Worm (Caenorhabditis elegans) whole organism, young adult: ENCODE measurements around the gene F56A11.6.

ENCODE experiments used
- B0019.2 ChIP-seq: fragments of 200-800 bp; sonication (Bioruptor generic); conservative IDR thresholded peaks from 2 replicates; pipeline ENCODE4 v1.3.6; 2022; ENCODE audit warnings: missing genetic modification reagents, missing genetic modification characterization, missing compliant biosample characterization
- B0261.1 ChIP-seq: sonication (generic microtip); optimal IDR thresholded peaks from 2 replicates; lab custom pipeline; 2016; ENCODE audit warnings: mild to moderate bottlenecking, missing genetic modification characterization, moderate library complexity, missing compliant biosample characterization
- F10E7.11 ChIP-seq: sonication (generic microtip); optimal IDR thresholded peaks from 2 replicates; lab custom pipeline; 2017; ENCODE audit warnings: mild to moderate bottlenecking, missing genetic modification characterization, moderate library complexity, missing compliant biosample characterization
- F22D6.2 ChIP-seq: sonication (generic microtip); optimal IDR thresholded peaks from 2 replicates; lab custom pipeline; 2016; ENCODE audit warnings: mild to moderate bottlenecking, missing genetic modification characterization, missing compliant biosample characterization
- F39B2.1 ChIP-seq: fragments of 200-800 bp; sonication (Bioruptor generic); IDR thresholded peaks from 2 replicates; pipeline ENCODE4 v1.3.6; 2022; ENCODE audit warnings: missing genetic modification reagents, missing genetic modification characterization, missing compliant biosample characterization
- F55B11.4 ChIP-seq: sonication (generic microtip); optimal IDR thresholded peaks from 2 replicates; lab custom pipeline; 2016; ENCODE audit warnings: missing compliant biosample characterization, missing genetic modification characterization, borderline replicate concordance; ENCODE audit not compliant: insufficient read depth
- F57A8.1 ChIP-seq: fragments of 200-800 bp; sonication (Bioruptor generic); optimal IDR thresholded peaks from 2 replicates; lab custom pipeline; 2018; ENCODE audit warnings: mild to moderate bottlenecking, missing genetic modification characterization, moderate library complexity, missing compliant biosample characterization
- F57C9.4 ChIP-seq: sonication (generic microtip); optimal IDR thresholded peaks from 2 replicates; lab custom pipeline; 2017; ENCODE audit warnings: mild to moderate bottlenecking, missing genetic modification characterization, missing compliant biosample characterization
- K11D2.4 ChIP-seq: fragments of 200-800 bp; sonication (Bioruptor generic); IDR thresholded peaks from 2 replicates; pipeline ENCODE4 v1.3.6; 2022; ENCODE audit warnings: missing genetic modification reagents, missing genetic modification characterization, missing compliant biosample characterization
- Y56A3A.18 ChIP-seq: fragments of 200-800 bp; sonication (Bioruptor generic); IDR thresholded peaks from 2 replicates; pipeline ENCODE4 v1.3.6; 2022; ENCODE audit warnings: missing genetic modification reagents, missing genetic modification characterization, missing compliant biosample characterization
- cebp-2 ChIP-seq: fragments of 200-800 bp; sonication (Bioruptor generic); IDR thresholded peaks from 2 replicates; pipeline ENCODE4 v1.3.6; 2022; ENCODE audit warnings: missing genetic modification characterization, missing compliant biosample characterization
- ceh-100 ChIP-seq: fragments of 200-800 bp; sonication (Bioruptor generic); IDR thresholded peaks from 2 replicates; pipeline ENCODE4 v1.3.6; 2022; ENCODE audit warnings: missing genetic modification reagents, missing genetic modification characterization, missing compliant biosample characterization
- chd-7 ChIP-seq: sonication (generic microtip); optimal IDR thresholded peaks from 2 replicates; lab custom pipeline; 2016; ENCODE audit warnings: mild to moderate bottlenecking, missing genetic modification characterization, moderate library complexity, missing compliant biosample characterization
- dox-1 ChIP-seq: fragments of 200-800 bp; sonication (Bioruptor generic); IDR thresholded peaks from 2 replicates; pipeline ENCODE4 v1.3.6; 2022; ENCODE audit warnings: missing genetic modification reagents, missing genetic modification characterization, missing compliant biosample characterization
- dpl-1 ChIP-seq: fragments of 150-350 bp; optimal IDR thresholded peaks from 2 replicates; lab custom pipeline; 2014; ENCODE audit warnings: missing biosample characterization, missing genetic modification reagents, missing genetic modification characterization
- egl-18 ChIP-seq: fragments of 200-800 bp; sonication (Bioruptor generic); IDR thresholded peaks from 2 replicates; pipeline ENCODE4 v1.3.6; 2022; ENCODE audit warnings: missing genetic modification reagents, missing genetic modification characterization, missing compliant biosample characterization
- ets-4 ChIP-seq: fragments of 200-800 bp; sonication (Bioruptor generic); optimal IDR thresholded peaks from 2 replicates; lab custom pipeline; 2018; ENCODE audit warnings: mild to moderate bottlenecking, missing genetic modification characterization, missing compliant biosample characterization
- hlh-26 ChIP-seq: fragments of 200-800 bp; sonication (Bioruptor generic); conservative IDR thresholded peaks from 2 replicates; pipeline ENCODE4 v1.3.6; 2022; ENCODE audit warnings: missing genetic modification reagents, missing genetic modification characterization, missing compliant biosample characterization
- hmg-1.2 ChIP-seq: fragments of 200-800 bp; sonication (Bioruptor generic); IDR thresholded peaks from 2 replicates; pipeline ENCODE4 v1.3.6; 2022; ENCODE audit warnings: missing genetic modification reagents, missing genetic modification characterization, missing compliant biosample characterization
- hmg-20 ChIP-seq: fragments of 200-800 bp; sonication (Bioruptor generic); IDR thresholded peaks from 2 replicates; pipeline ENCODE4 v1.3.6; 2022; ENCODE audit warnings: missing genetic modification reagents, missing genetic modification characterization, missing compliant biosample characterization
- lag-1 ChIP-seq: fragments of 200-800 bp; sonication (Bioruptor generic); IDR thresholded peaks from 2 replicates; pipeline ENCODE4 v1.3.6; 2022; ENCODE audit warnings: missing genetic modification reagents, missing genetic modification characterization, missing compliant biosample characterization
- let-607 ChIP-seq, 2 experiments: fragments of 200-800 bp in 1 of 2; sonication (Bioruptor generic) in 1 of 2; sonication (generic microtip) in 1 of 2; optimal IDR thresholded peaks; 2 replicates each; lab custom pipeline; 2016 to 2018; ENCODE audit warnings: mild to moderate bottlenecking in 2 of 2, missing compliant biosample characterization in 2 of 2, missing genetic modification characterization in 2 of 2, moderate library complexity in 2 of 2, missing genotype in 1 of 2
- lin-26 ChIP-seq: fragments of 200-800 bp; sonication (Bioruptor generic); IDR thresholded peaks from 2 replicates; pipeline ENCODE4 v1.3.6; 2022; ENCODE audit warnings: missing genetic modification reagents, missing genetic modification characterization, missing compliant biosample characterization
- lin-54 ChIP-seq: fragments of 200-800 bp; sonication (Bioruptor generic); optimal IDR thresholded peaks from 2 replicates; lab custom pipeline; 2018; ENCODE audit warnings: mild to moderate bottlenecking, missing genetic modification characterization, missing compliant biosample characterization
- lir-1 ChIP-seq: fragments of 200-800 bp; sonication (Bioruptor generic); conservative IDR thresholded peaks from 2 replicates; pipeline ENCODE4 v1.3.6; 2022; ENCODE audit warnings: missing genetic modification reagents, missing genetic modification characterization, missing compliant biosample characterization
- lsy-27 ChIP-seq: sonication (generic microtip); optimal IDR thresholded peaks from 2 replicates; lab custom pipeline; 2017; ENCODE audit warnings: missing genetic modification characterization, mild to moderate bottlenecking, missing compliant biosample characterization, antibody characterized with exemption, missing genotype, borderline replicate concordance; ENCODE audit not compliant: insufficient read depth
- mxl-1 ChIP-seq: sonication (generic microtip); optimal IDR thresholded peaks from 2 replicates; lab custom pipeline; 2016; ENCODE audit warnings: missing genetic modification characterization, missing compliant biosample characterization
- nfya-2 ChIP-seq: fragments of 200-800 bp; sonication (Bioruptor generic); IDR thresholded peaks from 2 replicates; pipeline ENCODE4 v1.3.6; 2022; ENCODE audit warnings: missing genetic modification reagents, missing genetic modification characterization, missing compliant biosample characterization
- nfyb-1 ChIP-seq: fragments of 200-800 bp; sonication (Bioruptor generic); IDR thresholded peaks from 2 replicates; pipeline ENCODE4 v1.3.6; 2022; ENCODE audit warnings: missing genetic modification reagents, missing genetic modification characterization, missing compliant biosample characterization
- nhr-80 ChIP-seq: sonication (generic microtip); optimal IDR thresholded peaks from 2 replicates; lab custom pipeline; 2016; ENCODE audit warnings: missing genetic modification characterization, missing compliant biosample characterization
- nhr-90 ChIP-seq: sonication (generic microtip); optimal IDR thresholded peaks from 2 replicates; lab custom pipeline; 2016; ENCODE audit warnings: missing genotype, mild to moderate bottlenecking, missing genetic modification characterization, missing compliant biosample characterization
- rcor-1 ChIP-seq: fragments of 200-800 bp; sonication (Bioruptor generic); IDR thresholded peaks from 2 replicates; pipeline ENCODE4 v1.3.6; 2022; ENCODE audit warnings: missing genetic modification reagents, missing genetic modification characterization, missing compliant biosample characterization
- snpc-3.4 ChIP-seq: sonication (generic microtip); optimal IDR thresholded peaks from 2 replicates; lab custom pipeline; 2017; ENCODE audit warnings: missing genetic modification characterization, mild to moderate bottlenecking, missing compliant biosample characterization, antibody characterized with exemption, moderate library complexity, missing genotype, missing genetic modification reagents
- tbp1 ChIP-seq: fragments of 200-800 bp; sonication (Bioruptor generic); optimal IDR thresholded peaks from 2 replicates; lab custom pipeline; 2018; ENCODE audit warnings: mild to moderate bottlenecking, missing genetic modification characterization, missing compliant biosample characterization
- zfh-2 ChIP-seq: fragments of 200-800 bp; sonication (Bioruptor generic); conservative IDR thresholded peaks from 2 replicates; pipeline ENCODE4 v1.3.6; 2022; ENCODE audit warnings: missing genetic modification reagents, missing genetic modification characterization, missing compliant biosample characterization
- ztf-18 ChIP-seq: sonication (generic microtip); optimal IDR thresholded peaks from 2 replicates; lab custom pipeline; 2016; ENCODE audit warnings: missing genotype, mild to moderate bottlenecking, missing genetic modification characterization, missing compliant biosample characterization

F56A11.6 gene

DNA sequence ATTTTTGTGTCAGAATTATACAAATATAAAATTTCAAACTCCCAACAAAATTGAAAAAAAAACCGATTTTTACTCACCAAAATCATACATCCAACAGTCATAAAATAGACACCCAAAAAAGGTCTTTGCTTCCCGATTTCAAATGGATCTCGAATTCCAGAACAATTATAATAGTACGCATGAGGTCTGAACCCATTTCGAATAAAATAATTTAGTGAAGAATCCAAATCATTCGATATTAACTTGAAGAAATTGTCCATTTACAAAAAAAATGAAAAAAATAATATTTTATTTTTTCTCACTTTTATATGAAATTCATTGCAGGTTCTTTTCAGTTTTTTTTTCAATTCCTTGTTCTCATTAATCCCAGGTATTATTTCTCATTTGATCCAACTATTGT lies 19.6 kb upstream of the F56A11.6 start, which contains the start of gene srt-59:
TSS of gene srt-59 (minus strand) at position 101 of the 400 bp plus-strand sequence.
- TF ChIP-seq ceh-100 (GFP tag; lab: Robert Waterston, UW) (no peak), cebp-2 (GFP tag; lab: Robert Waterston, UW) (no peak), egl-18 (no peak), chd-7 (tag; lab: Kevin White, UChicago) (no peak), dpl-1 (GFP tag; lab: Kevin White, UChicago) (no peak), K11D2.4 (GFP tag; lab: Robert Waterston, UW) (no peak), let-607 (tag; optimal IDR thresholded peaks at IDR 0.05; lab: Kevin White, UChicago) (no peak), lin-26 (no peak), snpc-3.4 (tag; lab: Kevin White, UChicago) (no peak), F10E7.11 (tag; lab: Kevin White, UChicago) (no peak), nhr-90 (tag; lab: Kevin White, UChicago) (no peak), F57A8.1 (no peak)

DNA sequence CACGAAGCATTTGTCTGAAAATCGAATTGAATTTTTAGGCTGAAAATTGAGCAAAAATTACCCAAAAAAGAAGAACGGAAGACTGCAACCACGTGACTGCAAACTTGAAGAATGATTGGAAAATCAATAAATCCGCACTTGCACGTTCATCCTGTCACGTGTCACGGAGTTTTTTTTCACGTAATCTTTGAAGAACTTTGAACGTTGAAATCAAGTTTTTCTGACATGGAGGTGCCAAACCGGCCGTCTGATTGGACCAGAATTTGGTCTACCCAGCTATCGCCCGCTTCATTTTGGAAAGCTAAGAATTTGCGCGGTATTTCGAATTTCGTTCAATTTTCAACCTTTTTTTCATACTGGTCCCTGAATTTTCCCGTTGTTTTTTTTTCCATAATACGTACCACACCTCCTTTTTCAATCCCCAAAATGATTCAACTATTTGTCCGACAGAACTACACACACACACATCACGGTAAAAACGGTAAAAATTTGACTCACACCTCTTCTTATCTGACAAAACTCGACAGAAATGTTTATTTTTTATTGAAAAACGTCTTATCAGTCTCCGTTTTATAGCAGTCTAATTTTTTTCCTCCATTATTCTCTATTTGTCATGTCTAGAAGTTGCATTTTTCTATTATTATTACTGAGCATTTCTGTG lies 14.4 kb upstream of the F56A11.6 start, which contains the start of the genes C18H7.7 and C18H7.11:
TSS of gene C18H7.7 (minus strand) at position 101 of the 661 bp plus-strand sequence.
TSS of gene C18H7.11 (plus strand) at position 611 of the 661 bp plus-strand sequence.
- TF ChIP-seq nhr-80 (peak; percentile 21), ets-4 (GFP tag; lab: Kevin White, UChicago) (no peak)
- TF ChIP-seq, all 124 proteins: peak for 1

DNA sequence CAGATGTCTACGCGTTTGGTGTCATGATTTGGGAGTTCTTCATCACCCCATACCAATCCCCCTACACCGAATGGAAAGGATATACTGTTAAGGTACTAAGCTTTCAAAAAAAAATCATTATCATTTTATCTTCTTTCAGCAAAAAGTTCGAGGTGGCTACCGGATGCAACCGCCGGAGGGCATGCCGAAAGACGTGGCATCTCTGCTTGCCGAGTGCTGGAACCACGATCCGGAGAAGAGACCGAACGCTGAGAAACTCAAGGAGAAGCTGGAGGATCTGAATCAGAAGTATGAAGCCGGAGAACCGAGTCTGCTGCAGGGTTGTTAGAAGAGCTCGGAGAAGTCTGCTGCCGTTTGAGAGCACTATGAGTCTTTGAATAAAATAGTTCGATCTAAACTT lies 12.8 kb upstream of the F56A11.6 start:
- TF ChIP-seq zfh-2 (GFP tag; lab: Robert Waterston, UW), result peak; percentile 61; the same call in 1 of the 2 replicates
- TF ChIP-seq Y56A3A.18, result no peak

DNA sequence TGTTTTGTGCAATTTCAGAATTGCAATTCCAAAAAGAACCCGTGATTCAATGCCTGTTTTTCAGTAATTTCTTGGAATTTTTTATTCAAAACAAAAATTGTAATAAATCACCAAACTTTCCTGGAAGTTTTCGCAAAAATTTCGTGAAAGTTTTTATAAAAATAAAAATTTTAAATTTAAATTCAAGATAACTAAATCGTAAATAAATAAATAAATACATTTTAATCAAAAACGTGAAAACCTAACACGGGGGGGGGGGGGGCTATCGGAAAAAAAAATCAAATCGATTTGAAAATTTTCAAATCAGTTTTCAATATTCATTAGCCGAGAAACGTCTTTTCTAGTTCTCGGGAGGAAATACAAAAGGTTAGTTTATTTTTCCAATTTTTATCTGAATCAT lies 11.0 kb upstream of the F56A11.6 start, which contains the start of gene C18H7.4:
TSS of gene C18H7.4 (plus strand) at position 301 of the 400 bp plus-strand sequence.
- TF ChIP-seq F55B11.4 (no peak), hmg-1.2 (GFP tag; lab: Robert Waterston, UW) (no peak), nfyb-1 (no peak), nhr-90 (tag; lab: Kevin White, UChicago) (no peak), lag-1 (GFP tag; lab: Robert Waterston, UW) (no peak), mxl-1 (no peak), snpc-3.4 (tag; lab: Kevin White, UChicago) (no peak), F57C9.4 (tag; lab: Kevin White, UChicago) (no peak), hmg-20 (GFP tag; lab: Robert Waterston, UW) (no peak), lsy-27 (tag; lab: Kevin White, UChicago) (no peak), F39B2.1 (GFP tag; lab: Robert Waterston, UW) (no peak), ztf-18 (tag; lab: Kevin White, UChicago) (no peak)

DNA sequence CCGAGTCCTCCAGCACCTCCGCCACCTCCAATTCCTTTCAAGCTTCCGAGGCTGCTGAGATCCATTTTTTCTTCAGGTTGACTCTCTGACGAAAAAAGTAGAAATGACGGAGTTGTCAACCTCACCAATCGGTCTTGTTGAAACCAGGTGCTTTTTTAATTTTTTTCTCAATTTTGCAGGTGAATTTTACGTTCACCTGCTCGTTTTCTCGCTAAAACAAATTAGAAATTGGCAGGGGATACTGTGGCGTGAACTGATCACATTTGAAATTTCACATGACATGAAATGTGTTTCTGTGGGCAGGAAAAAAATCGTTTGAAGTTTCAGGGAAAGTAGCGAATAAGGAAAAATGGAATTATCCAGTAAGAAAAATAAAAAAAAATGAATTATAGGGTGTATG lies 10.4 kb upstream of the F56A11.6 start, which contains the start of gene C18H7.6:
TSS of gene C18H7.6 (minus strand) at position 104 of the 400 bp plus-strand sequence.
- no peak for TF ChIP-seq nfya-2 (GFP tag; lab: Robert Waterston, UW)
- no peak for TF ChIP-seq B0261.1 (tag; lab: Kevin White, UChicago)
- no peak for TF ChIP-seq lin-54 (GFP tag; lab: Kevin White, UChicago)
- TF ChIP-seq F22D6.2 (tag; lab: Kevin White, UChicago), result no peak
- TF ChIP-seq B0019.2 (GFP tag; lab: Robert Waterston, UW), result no peak
- no peak for TF ChIP-seq dox-1 (GFP tag; lab: Robert Waterston, UW)
- no peak for TF ChIP-seq hlh-26 (GFP tag; lab: Robert Waterston, UW)
- TF ChIP-seq tbp1 (GFP tag; lab: Kevin White, UChicago), result no peak
- TF ChIP-seq rcor-1 (GFP tag; lab: Robert Waterston, UW), result no peak
- TF ChIP-seq lir-1 (GFP tag; lab: Robert Waterston, UW), result no peak
